Worm (Caenorhabditis elegans) whole organism, mixed stage, embryonic: ENCODE data around the gene col-3.
"Not testable (repeated sequence)": the region's sequence is repeated elsewhere in the genome, so short reads cannot be mapped to it uniquely, and the experiment has no call there.

Experiments used
- M03D4.4 ChIP-seq: sonication (generic microtip); optimal IDR thresholded peaks from 2 replicates; lab custom pipeline; 2017; ENCODE audit warnings: mild to moderate bottlenecking, missing genetic modification characterization, missing compliant biosample characterization
- bed-3 ChIP-seq: fragments of 200-800 bp; sonication (Bioruptor generic); optimal IDR thresholded peaks from 3 replicates; lab custom pipeline; 2018; ENCODE audit warnings: mild to moderate bottlenecking, missing genetic modification characterization, moderate library complexity, missing compliant biosample characterization
- blmp-1 ChIP-seq: fragments of 150-350 bp; optimal IDR thresholded peaks from 2 replicates; lab custom pipeline; 2014; ENCODE audit warnings: missing biosample characterization, missing genetic modification characterization
- ceh-39 ChIP-seq: fragments of 150-350 bp; optimal IDR thresholded peaks from 2 replicates; lab custom pipeline; 2014; ENCODE audit warnings: missing biosample characterization, missing genetic modification characterization
- ceh-43 ChIP-seq: fragments of 200-800 bp; sonication (Bioruptor generic); optimal IDR thresholded peaks from 2 replicates; lab custom pipeline; 2018; ENCODE audit warnings: mild to moderate bottlenecking, missing genetic modification characterization, moderate library complexity, missing compliant biosample characterization
- ceh-83 ChIP-seq: fragments of 200-800 bp; sonication (Bioruptor generic); optimal IDR thresholded peaks from 2 replicates; lab custom pipeline; 2018; ENCODE audit warnings: mild to moderate bottlenecking, missing genetic modification characterization, missing compliant biosample characterization
- ces-1 ChIP-seq: fragments of 150-350 bp; optimal IDR thresholded peaks from 2 replicates; lab custom pipeline; 2014; ENCODE audit warnings: missing biosample characterization, missing genetic modification reagents, missing genetic modification characterization
- cnd-1 ChIP-seq: fragments of 200-800 bp; sonication (Bioruptor generic); optimal IDR thresholded peaks from 2 replicates; lab custom pipeline; 2018; ENCODE audit warnings: mild to moderate bottlenecking, missing genetic modification characterization, missing compliant biosample characterization
- drap-1 ChIP-seq: fragments of 200-800 bp; sonication (Bioruptor generic); optimal IDR thresholded peaks from 3 replicates; lab custom pipeline; 2018; ENCODE audit warnings: mild to moderate bottlenecking, missing genetic modification characterization, missing compliant biosample characterization
- elt-1 ChIP-seq: sonication (generic microtip); optimal IDR thresholded peaks from 2 replicates; lab custom pipeline; 2017; ENCODE audit warnings: missing genetic modification characterization, mild to moderate bottlenecking, missing compliant biosample characterization, antibody characterized with exemption, moderate library complexity, borderline replicate concordance; ENCODE audit not compliant: insufficient read depth
- elt-3 ChIP-seq: fragments of 150-350 bp; optimal IDR thresholded peaks from 2 replicates; lab custom pipeline; 2014; ENCODE audit warnings: missing biosample characterization, missing genetic modification characterization
- flh-1 ChIP-seq: fragments of 200-800 bp; sonication (Bioruptor generic); optimal IDR thresholded peaks from 2 replicates; lab custom pipeline; 2018; ENCODE audit warnings: mild to moderate bottlenecking, missing genetic modification characterization, moderate library complexity, missing compliant biosample characterization
- ham-2 ChIP-seq: fragments of 200-800 bp; sonication (Bioruptor generic); optimal IDR thresholded peaks from 2 replicates; lab custom pipeline; 2018; ENCODE audit warnings: mild to moderate bottlenecking, missing genetic modification characterization, missing compliant biosample characterization
- hlh-1 ChIP-seq: fragments of 150-350 bp; optimal IDR thresholded peaks from 2 replicates; lab custom pipeline; 2014; ENCODE audit warnings: missing biosample characterization, missing genetic modification reagents, missing genetic modification characterization
- lin-13 ChIP-seq: fragments of 150-350 bp; optimal IDR thresholded peaks from 2 replicates; lab custom pipeline; 2014; ENCODE audit warnings: missing biosample characterization, missing genetic modification characterization
- lin-32 ChIP-seq: fragments of 200-800 bp; sonication (Bioruptor generic); optimal IDR thresholded peaks from 2 replicates; lab custom pipeline; 2018; ENCODE audit warnings: mild to moderate bottlenecking, missing genetic modification characterization, missing compliant biosample characterization
- lsy-2 ChIP-seq: fragments of 150-350 bp; optimal IDR thresholded peaks from 2 replicates; lab custom pipeline; 2014; ENCODE audit warnings: missing biosample characterization, missing genetic modification characterization
- mab-5 ChIP-seq: fragments of 150-350 bp; optimal IDR thresholded peaks from 2 replicates; lab custom pipeline; 2014; ENCODE audit warnings: missing biosample characterization, missing genetic modification characterization
- mep-1 ChIP-seq: fragments of 150-350 bp; optimal IDR thresholded peaks from 2 replicates; lab custom pipeline; 2017; ENCODE audit warnings: missing biosample characterization, missing genetic modification reagents, missing genetic modification characterization, inconsistent platforms
- mls-2 ChIP-seq: sonication (generic microtip); optimal IDR thresholded peaks from 2 replicates; lab custom pipeline; 2016; ENCODE audit warnings: mild to moderate bottlenecking, missing genetic modification characterization, moderate library complexity, missing compliant biosample characterization
- nhr-12 ChIP-seq: fragments of 150-350 bp; optimal IDR thresholded peaks from 2 replicates; lab custom pipeline; 2014; ENCODE audit warnings: missing biosample characterization, missing genetic modification characterization
- nhr-2 ChIP-seq: fragments of 150-350 bp; optimal IDR thresholded peaks from 2 replicates; lab custom pipeline; 2014; ENCODE audit warnings: missing biosample characterization, missing genetic modification characterization
- nhr-28 ChIP-seq: fragments of 150-350 bp; optimal IDR thresholded peaks from 2 replicates; lab custom pipeline; 2014; ENCODE audit warnings: missing biosample characterization, missing genetic modification characterization
- nhr-76 ChIP-seq: sonication (generic microtip); optimal IDR thresholded peaks from 2 replicates; lab custom pipeline; 2017; ENCODE audit warnings: missing biosample characterization, missing genetic modification characterization
- pha-4 ChIP-seq: fragments of 150-350 bp; optimal IDR thresholded peaks from 2 replicates; lab custom pipeline; 2018; ENCODE audit warnings: missing biosample characterization, missing genetic modification reagents, missing genetic modification characterization
- sem-2 ChIP-seq: fragments of 200-800 bp; sonication (Bioruptor generic); optimal IDR thresholded peaks from 2 replicates; lab custom pipeline; 2018; ENCODE audit warnings: mild to moderate bottlenecking, missing genetic modification characterization, missing compliant biosample characterization
- snpc-4 ChIP-seq: fragments of 150-350 bp; optimal IDR thresholded peaks from 2 replicates; lab custom pipeline; 2014; ENCODE audit warnings: missing biosample characterization, missing genetic modification characterization
- sptf-1 ChIP-seq: sonication (generic microtip); optimal IDR thresholded peaks from 2 replicates; lab custom pipeline; 2017; ENCODE audit warnings: mild to moderate bottlenecking, missing genetic modification characterization, moderate library complexity, missing compliant biosample characterization
- unc-62 ChIP-seq: fragments of 150-350 bp; optimal IDR thresholded peaks from 2 replicates; lab custom pipeline; 2014; ENCODE audit warnings: missing biosample characterization, missing genetic modification reagents, missing genetic modification characterization
- zip-8 ChIP-seq: fragments of 150-350 bp; optimal IDR thresholded peaks from 2 replicates; lab custom pipeline; 2014; ENCODE audit warnings: missing biosample characterization, missing genetic modification characterization
- ztf-11 ChIP-seq: fragments of 150-350 bp; optimal IDR thresholded peaks from 2 replicates; lab custom pipeline; 2014; ENCODE audit warnings: missing biosample characterization, missing genetic modification characterization

col-3 gene

DNA sequence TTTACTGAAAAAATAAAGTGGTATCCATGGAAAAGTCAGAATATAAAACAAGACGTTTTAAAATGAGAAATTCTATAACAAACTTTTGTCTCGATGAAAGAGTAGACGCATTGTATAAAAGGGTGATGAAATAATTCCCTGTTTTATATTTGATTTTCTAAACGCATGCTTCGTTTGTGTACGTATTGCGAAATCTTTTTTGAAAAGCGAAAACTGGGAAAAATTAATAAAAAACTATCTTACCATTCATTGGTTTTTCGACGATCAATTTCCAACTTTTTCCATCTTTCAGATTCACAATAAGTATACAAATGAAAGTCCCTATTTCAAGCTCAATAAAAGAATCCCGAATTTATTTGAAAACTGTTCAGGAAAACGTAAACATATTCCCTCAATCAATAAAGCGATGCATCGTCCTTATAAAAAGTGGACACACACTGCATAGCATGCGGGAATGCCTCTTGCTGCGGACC, 39.7 kb upstream of the col-3 start, which contains the start of gene C33D9.13:
Gene C33D9.13 (minus strand): TSS at position 423 of the 473 bp plus-strand sequence.
- TF ChIP-seq sem-2 (GFP tag; lab: Kevin White, UChicago) (no peak), ces-1 (GFP tag; lab: Kevin White, UChicago) (peak; percentile 29)

DNA sequence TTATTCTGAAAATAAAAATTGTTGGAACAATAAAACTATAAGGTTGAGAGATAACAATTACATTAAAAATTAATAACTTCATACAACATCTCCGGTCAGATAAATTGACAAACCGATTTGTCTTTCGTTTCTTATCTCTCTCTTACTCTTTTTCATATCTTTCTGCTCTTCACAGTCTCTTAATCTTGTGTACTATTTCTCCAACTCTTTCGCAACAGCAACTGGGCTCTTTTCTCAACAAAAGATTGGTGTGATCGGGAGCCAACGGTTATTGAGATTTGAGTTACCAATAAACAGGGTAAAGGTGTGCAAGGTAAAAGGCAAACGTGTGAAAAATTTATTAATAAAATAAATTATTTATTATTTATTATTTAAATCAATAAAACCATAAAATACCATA, 37.9 kb upstream of the col-3 start, which contains the start of gene C33D9.8:
Gene C33D9.8 (minus strand): TSS at position 99 of the 400 bp plus-strand sequence.
- TF ChIP-seq snpc-4 (tag; lab: Kevin White, UChicago) (no peak), hlh-1 (tag; lab: Kevin White, UChicago) (peak; percentile 40), unc-62 (GFP tag; lab: Kevin White, UChicago) (no peak), nhr-28 (tag; lab: Kevin White, UChicago) (no peak), mab-5 (tag; lab: Kevin White, UChicago) (no peak), ces-1 (GFP tag; lab: Kevin White, UChicago) (peak; percentile 11), sptf-1 (tag; lab: Kevin White, UChicago) (no peak), nhr-76 (no peak), mep-1 (no peak), ztf-11 (no peak), mls-2 (tag; lab: Kevin White, UChicago) (no peak), elt-3 (tag; lab: Kevin White, UChicago) (no peak), pha-4 (no peak), ham-2 (GFP tag; lab: Kevin White, UChicago) (no peak), lin-13 (tag; lab: Kevin White, UChicago) (no peak), blmp-1 (tag; lab: Kevin White, UChicago) (no peak), ceh-39 (tag; lab: Kevin White, UChicago) (no peak)

DNA sequence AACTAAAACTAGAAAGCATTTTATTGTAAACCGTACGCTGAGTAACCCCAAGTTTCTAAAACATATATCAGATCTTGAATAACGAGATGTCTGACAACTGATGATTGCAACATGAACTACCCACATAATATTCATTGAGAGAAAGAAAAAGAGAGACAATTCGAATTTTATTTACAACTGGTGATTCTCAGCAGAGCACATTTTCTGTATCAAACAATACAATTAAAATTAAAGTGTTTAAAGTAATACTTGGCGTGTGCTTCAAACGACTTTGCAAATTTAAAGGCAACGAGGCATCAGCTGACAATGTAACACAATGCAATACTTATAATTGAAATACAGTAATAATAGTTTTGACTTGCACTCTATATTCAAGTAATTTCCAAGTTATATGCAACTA, 36.5 kb upstream of the col-3 start, which contains the start of gene C33D9.10:
Gene C33D9.10 (minus strand): TSS at position 101 of the 400 bp plus-strand sequence.
- TF ChIP-seq ceh-83 (GFP tag; lab: Kevin White, UChicago); pha-4; ceh-39 (tag; lab: Kevin White, UChicago): not testable (repeated sequence)

DNA sequence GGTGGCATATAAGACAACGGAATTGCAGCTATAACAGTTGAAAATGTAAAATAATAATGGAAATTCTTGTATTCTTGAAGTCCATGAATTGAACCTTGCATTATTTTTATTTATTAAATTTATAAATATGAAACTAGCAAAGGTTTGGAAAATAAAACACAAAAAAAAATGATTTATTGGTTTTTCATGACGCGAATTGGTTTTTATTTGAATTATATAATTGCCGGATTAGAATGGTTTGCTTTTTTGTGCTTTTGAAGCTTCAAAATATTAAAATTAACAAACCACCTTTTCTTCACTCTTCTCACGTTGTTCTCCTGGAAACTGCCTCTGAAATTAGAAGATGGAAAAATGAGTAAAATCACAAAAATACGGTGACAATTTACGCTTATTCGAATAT, 34.4 kb upstream of the col-3 start, which contains the start of gene sru-35:
Gene sru-35 (minus strand): TSS at position 101 of the 400 bp plus-strand sequence.
- no peak for TF ChIP-seq ceh-39 (tag; lab: Kevin White, UChicago)
- no peak for TF ChIP-seq mep-1
- no peak for TF ChIP-seq nhr-28 (tag; lab: Kevin White, UChicago)
- no peak for TF ChIP-seq cnd-1 (tag; lab: Kevin White, UChicago)
- no peak for TF ChIP-seq drap-1 (GFP tag; lab: Kevin White, UChicago)
- TF ChIP-seq sem-2 (GFP tag; lab: Kevin White, UChicago), result no peak
- no peak for TF ChIP-seq ceh-43 (GFP tag; lab: Kevin White, UChicago)

DNA sequence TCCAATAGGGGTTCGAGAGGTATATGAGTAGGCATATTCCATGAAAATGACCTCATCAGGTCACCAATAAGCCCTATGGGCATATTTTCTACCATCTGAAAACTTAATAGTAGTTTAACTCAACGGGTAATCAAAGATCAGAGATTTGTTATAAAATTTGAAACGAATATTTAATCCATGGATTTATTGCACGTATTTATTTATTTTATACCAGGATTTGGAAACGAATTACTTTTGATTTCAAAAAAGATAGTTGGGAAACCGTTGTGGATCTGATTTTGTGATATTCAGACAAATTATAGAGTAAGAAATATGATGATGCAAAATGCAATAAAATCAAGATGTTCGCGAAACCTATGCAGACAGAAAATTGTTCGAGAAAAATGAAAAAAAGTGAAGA, 31.8 kb upstream of the col-3 start, which contains the start of gene C33D9.3:
Gene C33D9.3 (minus strand): TSS at position 101 of the 400 bp plus-strand sequence.
- TF ChIP-seq nhr-28 (tag; lab: Kevin White, UChicago) (no peak), cnd-1 (tag; lab: Kevin White, UChicago) (no peak), lsy-2 (tag; lab: Kevin White, UChicago) (no peak), elt-1 (no peak), ztf-11 (no peak), mls-2 (tag; lab: Kevin White, UChicago) (no peak), lin-32 (GFP tag; lab: Kevin White, UChicago) (no peak), nhr-2 (tag; lab: Kevin White, UChicago) (no peak), unc-62 (GFP tag; lab: Kevin White, UChicago) (no peak), zip-8 (tag; lab: Kevin White, UChicago) (no peak), elt-3 (tag; lab: Kevin White, UChicago) (no peak), sem-2 (GFP tag; lab: Kevin White, UChicago) (no peak), mep-1 (no peak), ham-2 (GFP tag; lab: Kevin White, UChicago) (no peak), nhr-12 (tag; lab: Kevin White, UChicago) (no peak), sptf-1 (tag; lab: Kevin White, UChicago) (no peak)

DNA sequence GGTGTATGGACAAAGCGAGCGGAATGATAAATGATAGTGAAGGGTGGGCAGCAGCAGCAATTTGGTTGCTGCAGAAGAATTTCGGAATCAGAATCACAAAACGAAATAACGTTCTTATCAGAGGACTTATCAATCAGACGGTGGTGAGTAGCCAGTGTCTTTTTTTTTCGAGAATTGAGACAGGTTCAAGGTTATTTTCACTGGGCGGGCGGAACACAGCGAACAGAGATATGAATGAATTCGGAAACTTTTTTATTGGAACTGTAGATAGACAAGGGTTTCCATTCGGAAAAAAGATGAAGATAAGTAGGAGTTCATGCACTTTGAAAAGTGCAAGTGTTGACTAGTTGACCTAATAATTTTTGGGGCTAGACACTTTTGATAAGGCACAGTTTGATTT, 31.4 kb upstream of the col-3 start:
- TF ChIP-seq mab-5 (tag; lab: Kevin White, UChicago) (no peak), sptf-1 (tag; lab: Kevin White, UChicago) (no peak), lsy-2 (tag; lab: Kevin White, UChicago) (no peak), ces-1 (GFP tag; lab: Kevin White, UChicago) (no peak), hlh-1 (tag; lab: Kevin White, UChicago) (no peak), M03D4.4 (no peak), cnd-1 (tag; lab: Kevin White, UChicago) (no peak), elt-3 (tag; lab: Kevin White, UChicago) (no peak), drap-1 (GFP tag; lab: Kevin White, UChicago) (no peak), mep-1 (no peak), nhr-76 (no peak), flh-1 (no peak), bed-3 (GFP tag; lab: Kevin White, UChicago) (no peak), ceh-83 (GFP tag; lab: Kevin White, UChicago) (no peak), blmp-1 (tag; lab: Kevin White, UChicago) (no peak), sem-2 (GFP tag; lab: Kevin White, UChicago) (no peak)
